Worm (Caenorhabditis elegans) whole organism, young adult: ENCODE measurements around the gene srj-10.

Experiments used
- F10E7.11 ChIP-seq: sonication (generic microtip); optimal IDR thresholded peaks from 2 replicates; lab custom pipeline; 2017; ENCODE audit warnings: mild to moderate bottlenecking, missing genetic modification characterization, moderate library complexity, missing compliant biosample characterization
- Y79H2A.3 ChIP-seq: fragments of 200-800 bp; sonication (Bioruptor generic); conservative IDR thresholded peaks from 2 replicates; pipeline ENCODE4 v1.3.6; 2022; ENCODE audit warnings: missing genetic modification reagents, missing genetic modification characterization, missing compliant biosample characterization

DNA sequence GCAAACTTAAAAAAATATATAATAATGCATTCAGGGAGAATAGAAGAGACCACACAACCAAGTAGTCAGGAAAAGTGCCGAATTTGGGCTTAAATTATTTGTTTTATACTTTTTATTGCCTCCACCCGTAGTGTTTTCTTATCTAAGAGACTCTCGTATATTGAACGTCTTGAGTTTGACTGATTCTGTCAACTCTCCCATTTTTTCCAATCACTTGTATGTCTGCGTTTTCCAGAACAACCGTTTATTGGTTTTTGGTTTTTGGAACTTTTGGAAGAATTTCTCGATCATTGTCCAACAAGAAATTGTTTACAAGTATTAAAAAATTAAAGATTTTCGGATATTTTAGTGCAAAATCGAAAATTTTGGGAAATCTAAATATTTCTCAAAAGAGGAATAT, 30.1 kb downstream of the srj-10 start:
- no peak for TF ChIP-seq F10E7.11
- no peak for TF ChIP-seq Y79H2A.3 (GFP tag; lab: Robert Waterston, UW)
